Fruit fly (Drosophila melanogaster) whole organism, pupa: ENCODE measurements around the gene CG7943.

Experiments used
- CG10348 ChIP-seq: fragments of 200-800 bp; sonication (Bioruptor generic); IDR thresholded peaks from 2 replicates; pipeline ENCODE4 v1.3.6; 2022; ENCODE audit warnings: missing biosample characterization, missing genetic modification characterization
- CG12605 ChIP-seq: fragments of 200-800 bp; sonication (Bioruptor generic); IDR thresholded peaks from 2 replicates; pipeline ENCODE4 v1.3.6; 2022; ENCODE audit warnings: missing biosample characterization, missing genetic modification characterization
- CG13204 ChIP-seq: fragments of 200-800 bp; sonication (Bioruptor generic); optimal IDR thresholded peaks from 2 replicates; lab custom pipeline; 2018; ENCODE audit warnings: missing biosample characterization, mild to moderate bottlenecking, missing genetic modification characterization, moderate library complexity
- CG15710 ChIP-seq: fragments of 200-800 bp; sonication (Bioruptor generic); optimal IDR thresholded peaks from 2 replicates; lab custom pipeline; 2018; ENCODE audit warnings: missing biosample characterization, mild to moderate bottlenecking, missing genetic modification characterization, moderate library complexity
- CG8301 ChIP-seq: fragments of 200-800 bp; sonication (Bioruptor generic); optimal IDR thresholded peaks from 2 replicates; lab custom pipeline; 2018; ENCODE audit warnings: missing biosample characterization, mild to moderate bottlenecking, missing genetic modification characterization
- CG9948 ChIP-seq: fragments of 200-800 bp; sonication (Bioruptor generic); optimal IDR thresholded peaks from 2 replicates; lab custom pipeline; 2018; ENCODE audit warnings: missing biosample characterization, mild to moderate bottlenecking, missing genetic modification characterization, moderate library complexity
- EcR ChIP-seq: fragments of 200-800 bp; sonication (Bioruptor generic); optimal IDR thresholded peaks from 3 replicates; lab custom pipeline; 2019; ENCODE audit warnings: missing biosample characterization, missing genetic modification characterization, mild to moderate bottlenecking, moderate library complexity, missing genetic modification reagents
- gl ChIP-seq: fragments of 200-800 bp; sonication (Bioruptor generic); optimal IDR thresholded peaks from 2 replicates; lab custom pipeline; 2018; ENCODE audit warnings: missing biosample characterization, mild to moderate bottlenecking, missing genetic modification characterization
- rn ChIP-seq: fragments of 200-800 bp; sonication (Bioruptor generic); IDR thresholded peaks from 2 replicates; pipeline ENCODE4 v1.3.6; 2022; ENCODE audit warnings: missing biosample characterization, missing genetic modification characterization

- TF ChIP-seq EcR (GFP tag; lab: Kevin White, UChicago), result peak; percentile 41
- TF ChIP-seq CG10348 (GFP tag; lab: Robert Waterston, UW), result peak; percentile 40; the same call in 1 of the 2 replicates
- peak; percentile 91 for TF ChIP-seq rn (GFP tag; lab: Robert Waterston, UW)
- TF ChIP-seq CG15710 (tag; lab: Kevin White, UChicago), result peak; percentile 89
- peak; percentile 92 for TF ChIP-seq CG12605 (GFP tag; lab: Robert Waterston, UW)
- peak; percentile 67 for TF ChIP-seq CG13204
- TF ChIP-seq CG8301 (tag; lab: Kevin White, UChicago), result peak; percentile 87
- peak; percentile 86 for TF ChIP-seq CG9948 (tag; lab: Kevin White, UChicago)
- peak; percentile 85 for TF ChIP-seq gl (tag; lab: Kevin White, UChicago)
Measured at dm6 chr3R:30061154-30061482, 14.8 kb downstream of the CG7943 start.
